Fruit fly (Drosophila melanogaster) whole organism, embryonic: ENCODE measurements around the gene Ldsdh1.

ENCODE experiments used
- Atf-2 ChIP-seq: fragments of 200-800 bp; sonication (Bioruptor generic); optimal IDR thresholded peaks from 2 replicates; lab custom pipeline; 2016; ENCODE audit warnings: missing biosample characterization, missing genetic modification characterization
- CG12104 ChIP-seq: fragments of 200-800 bp; sonication (Bioruptor generic); optimal IDR thresholded peaks from 3 replicates; lab custom pipeline; 2016; ENCODE audit warnings: missing biosample characterization, missing genetic modification characterization
- CG12219 ChIP-seq: fragments of 200-800 bp; sonication (Bioruptor generic); optimal IDR thresholded peaks from 3 replicates; lab custom pipeline; 2018; ENCODE audit warnings: missing biosample characterization, mild to moderate bottlenecking, missing genetic modification characterization
- CG12659 ChIP-seq: fragments of 200-800 bp; sonication (Bioruptor generic); optimal IDR thresholded peaks from 3 replicates; lab custom pipeline; 2017; ENCODE audit warnings: mild to moderate bottlenecking, missing biosample characterization, missing genetic modification reagents, missing genetic modification characterization
- CG13296 ChIP-seq: fragments of 200-800 bp; sonication (Bioruptor generic); optimal IDR thresholded peaks from 3 replicates; lab custom pipeline; 2018; ENCODE audit warnings: missing biosample characterization, mild to moderate bottlenecking, missing genetic modification characterization
- CG13775 ChIP-seq: fragments of 200-800 bp; sonication (Bioruptor generic); optimal IDR thresholded peaks from 3 replicates; lab custom pipeline; 2017; ENCODE audit warnings: missing biosample characterization, mild to moderate bottlenecking, missing genetic modification characterization
- CG14050 ChIP-seq: fragments of 200-800 bp; sonication (Bioruptor generic); IDR thresholded peaks from 3 replicates; pipeline ENCODE4 v1.3.6; 2022; ENCODE audit warnings: missing biosample characterization, missing genetic modification characterization
- CG1529 ChIP-seq: fragments of 200-800 bp; sonication (Bioruptor generic); optimal IDR thresholded peaks from 3 replicates; lab custom pipeline; 2018; ENCODE audit warnings: missing biosample characterization, missing genetic modification characterization
- CG16813 ChIP-seq: fragments of 200-800 bp; sonication (Bioruptor generic); IDR thresholded peaks from 3 replicates; pipeline ENCODE4 v1.3.6; 2022; ENCODE audit warnings: missing biosample characterization, missing genetic modification characterization; ENCODE audit not compliant: partially characterized antibody
- CG17359 ChIP-seq: fragments of 200-800 bp; sonication (Bioruptor generic); optimal IDR thresholded peaks from 3 replicates; lab custom pipeline; 2018; ENCODE audit warnings: missing biosample characterization, mild to moderate bottlenecking, missing genetic modification characterization, moderate library complexity
- CG17361 ChIP-seq: fragments of 200-800 bp; sonication (Bioruptor generic); IDR thresholded peaks from 3 replicates; pipeline ENCODE4 v1.3.6; 2022; ENCODE audit warnings: missing biosample characterization, missing genetic modification characterization
- CG17912 ChIP-seq: fragments of 200-800 bp; sonication (Bioruptor generic); optimal IDR thresholded peaks from 2 replicates; lab custom pipeline; 2018; ENCODE audit warnings: missing biosample characterization, mild to moderate bottlenecking, missing genetic modification characterization
- CG2875 ChIP-seq: fragments of 200-800 bp; sonication (Bioruptor generic); optimal IDR thresholded peaks from 2 replicates; lab custom pipeline; 2017; ENCODE audit warnings: missing biosample characterization, mild to moderate bottlenecking, missing genetic modification characterization, missing genetic modification reagents
- CG2889 ChIP-seq: fragments of 200-800 bp; sonication (Bioruptor generic); IDR thresholded peaks from 3 replicates; pipeline ENCODE4 v1.3.6; 2022; ENCODE audit warnings: missing biosample characterization, missing genetic modification characterization
- CG33213 ChIP-seq: fragments of 200-800 bp; sonication (Bioruptor generic); optimal IDR thresholded peaks from 3 replicates; lab custom pipeline; 2016; ENCODE audit warnings: missing biosample characterization, missing genetic modification characterization
- CG33557 ChIP-seq: fragments of 200-800 bp; sonication (Bioruptor generic); optimal IDR thresholded peaks from 2 replicates; lab custom pipeline; 2019; ENCODE audit warnings: missing biosample characterization, mild to moderate bottlenecking, missing genetic modification characterization, moderate library complexity
- CG3407 ChIP-seq: fragments of 200-800 bp; sonication (Bioruptor generic); optimal IDR thresholded peaks from 2 replicates; lab custom pipeline; 2018; ENCODE audit warnings: missing biosample characterization, mild to moderate bottlenecking, missing genetic modification characterization
- CG4617 ChIP-seq: fragments of 200-800 bp; sonication (Bioruptor generic); optimal IDR thresholded peaks from 3 replicates; lab custom pipeline; 2016; ENCODE audit warnings: missing biosample characterization, missing genetic modification characterization, borderline replicate concordance
- CG4730 ChIP-seq: fragments of 200-800 bp; sonication (Bioruptor generic); IDR thresholded peaks from 2 replicates; pipeline ENCODE4 v1.3.6; 2022; ENCODE audit warnings: missing biosample characterization, missing genetic modification characterization
- CG6683 ChIP-seq: fragments of 200-800 bp; sonication (Bioruptor generic); optimal IDR thresholded peaks from 2 replicates; lab custom pipeline; 2017; ENCODE audit warnings: missing biosample characterization, mild to moderate bottlenecking, missing genetic modification characterization, missing genetic modification reagents
- CG6689 ChIP-seq: fragments of 200-800 bp; sonication (Bioruptor generic); IDR thresholded peaks from 2 replicates; pipeline ENCODE4 v1.3.6; 2022; ENCODE audit warnings: missing biosample characterization, missing genetic modification characterization
- CrebB ChIP-seq: fragments of 200-800 bp; sonication (Bioruptor generic); optimal IDR thresholded peaks from 3 replicates; lab custom pipeline; 2018; ENCODE audit warnings: missing biosample characterization, mild to moderate bottlenecking, missing genetic modification characterization
- Dip2 ChIP-seq: fragments of 200-800 bp; sonication (Bioruptor generic); IDR thresholded peaks from 2 replicates; pipeline ENCODE4 v1.3.6; 2022; ENCODE audit warnings: missing biosample characterization, missing genetic modification characterization
- ERR ChIP-seq: fragments of 200-800 bp; sonication (Bioruptor generic); optimal IDR thresholded peaks from 2 replicates; lab custom pipeline; 2016; ENCODE audit warnings: missing biosample characterization, missing genetic modification characterization
- Meics ChIP-seq: fragments of 200-800 bp; sonication (Bioruptor generic); optimal IDR thresholded peaks from 2 replicates; lab custom pipeline; 2017; ENCODE audit warnings: missing biosample characterization, mild to moderate bottlenecking, missing genetic modification characterization
- Oli ChIP-seq: fragments of 200-800 bp; sonication (Bioruptor generic); optimal IDR thresholded peaks from 2 replicates; lab custom pipeline; 2018; ENCODE audit warnings: missing biosample characterization, mild to moderate bottlenecking, missing genetic modification characterization, moderate library complexity
- Opbp ChIP-seq: fragments of 200-800 bp; sonication (Bioruptor generic); IDR thresholded peaks from 3 replicates; pipeline ENCODE4 v1.3.6; 2022; ENCODE audit warnings: missing biosample characterization, missing genetic modification characterization; ENCODE audit not compliant: partially characterized antibody
- Six4 ChIP-seq: fragments of 200-800 bp; sonication (Bioruptor generic); optimal IDR thresholded peaks from 2 replicates; lab custom pipeline; 2016; ENCODE audit warnings: missing biosample characterization, missing genetic modification characterization
- Spps ChIP-seq: fragments of 200-800 bp; sonication (Bioruptor generic); optimal IDR thresholded peaks from 2 replicates; lab custom pipeline; 2018; ENCODE audit warnings: missing biosample characterization, mild to moderate bottlenecking, missing genetic modification characterization
- Sry-β ChIP-seq: fragments of 200-800 bp; sonication (Bioruptor generic); optimal IDR thresholded peaks from 2 replicates; lab custom pipeline; 2018; ENCODE audit warnings: missing biosample characterization, mild to moderate bottlenecking, missing genetic modification characterization, moderate library complexity
- Trl ChIP-seq, 3 experiments: fragments of >200 bp in 2 of 3; fragments of 200-800 bp in 1 of 3; sonication (Bioruptor generic) in 1 of 3; optimal IDR thresholded peaks; 2 replicates in 1 of 3; 3 replicates in 2 of 3; lab custom pipeline; 2016 to 2017; ENCODE audit warnings: missing biosample characterization in 1 of 3, missing genetic modification characterization in 1 of 3
- Xrp1 ChIP-seq: fragments of 200-800 bp; sonication (Bioruptor generic); IDR thresholded peaks from 2 replicates; pipeline ENCODE4 v1.3.6; 2022; ENCODE audit warnings: missing biosample characterization, missing genetic modification characterization
- ash1 ChIP-seq: fragments of 200-800 bp; sonication (Bioruptor generic); optimal IDR thresholded peaks from 2 replicates; lab custom pipeline; 2018; ENCODE audit warnings: missing biosample characterization, mild to moderate bottlenecking, missing genetic modification characterization
- az2 ChIP-seq: fragments of 200-800 bp; sonication (Bioruptor generic); optimal IDR thresholded peaks from 3 replicates; lab custom pipeline; 2016; ENCODE audit warnings: missing biosample characterization, missing genetic modification characterization
- crc ChIP-seq: fragments of 200-800 bp; sonication (Bioruptor generic); optimal IDR thresholded peaks from 2 replicates; lab custom pipeline; 2016; ENCODE audit warnings: missing biosample characterization, missing genetic modification characterization
- en ChIP-seq: fragments of 200-800 bp; sonication (Bioruptor generic); optimal IDR thresholded peaks from 2 replicates; lab custom pipeline; 2016; ENCODE audit warnings: missing biosample characterization, missing genetic modification characterization
- gcm ChIP-seq: fragments of 200-800 bp; sonication (Bioruptor generic); optimal IDR thresholded peaks from 2 replicates; lab custom pipeline; 2019; ENCODE audit warnings: missing biosample characterization, mild to moderate bottlenecking, missing genetic modification characterization, moderate library complexity
- inv ChIP-seq: fragments of 200-800 bp; sonication (Bioruptor generic); IDR thresholded peaks from 2 replicates; pipeline ENCODE4 v1.3.6; 2022; ENCODE audit warnings: missing biosample characterization, missing genetic modification characterization; ENCODE audit not compliant: partially characterized antibody
- ken ChIP-seq: fragments of 200-800 bp; sonication (Bioruptor generic); IDR thresholded peaks from 3 replicates; pipeline ENCODE4 v1.3.6; 2022; ENCODE audit warnings: missing biosample characterization, missing genetic modification characterization
- lilli ChIP-seq: fragments of 200-800 bp; sonication (Bioruptor generic); optimal IDR thresholded peaks from 3 replicates; lab custom pipeline; 2016; ENCODE audit warnings: missing biosample characterization, missing genetic modification characterization
- mam ChIP-seq: fragments of 200-800 bp; sonication (Bioruptor generic); optimal IDR thresholded peaks from 3 replicates; lab custom pipeline; 2016; ENCODE audit warnings: missing biosample characterization, missing genetic modification characterization
- ro ChIP-seq: fragments of 200-800 bp; sonication (Bioruptor generic); IDR thresholded peaks from 2 replicates; pipeline ENCODE4 v1.3.6; 2022; ENCODE audit warnings: missing biosample characterization, missing genetic modification characterization
- schlank ChIP-seq: fragments of 200-800 bp; sonication (Bioruptor generic); optimal IDR thresholded peaks from 2 replicates; lab custom pipeline; 2018; ENCODE audit warnings: missing biosample characterization, mild to moderate bottlenecking, missing genetic modification characterization
- slou ChIP-seq: fragments of 200-800 bp; sonication (Bioruptor generic); optimal IDR thresholded peaks from 3 replicates; lab custom pipeline; 2016; ENCODE audit warnings: missing biosample characterization, missing genetic modification characterization
- stwl ChIP-seq: fragments of 200-800 bp; sonication (Bioruptor generic); optimal IDR thresholded peaks from 3 replicates; lab custom pipeline; 2018; ENCODE audit warnings: missing biosample characterization, mild to moderate bottlenecking, missing genetic modification characterization, moderate library complexity
- tap ChIP-seq: fragments of 200-800 bp; optimal IDR thresholded peaks from 3 replicates; lab custom pipeline; 2019; ENCODE audit warnings: missing biosample characterization, mild to moderate bottlenecking, missing genetic modification characterization, moderate library complexity
- tx ChIP-seq: fragments of 200-800 bp; sonication (Bioruptor generic); optimal IDR thresholded peaks from 2 replicates; lab custom pipeline; 2016; ENCODE audit warnings: missing biosample characterization, missing genetic modification characterization
- yki ChIP-seq: fragments of >200 bp; optimal IDR thresholded peaks from 3 replicates; lab custom pipeline; 2018
- zen ChIP-seq: fragments of 200-800 bp; sonication (Bioruptor generic); optimal IDR thresholded peaks from 3 replicates; lab custom pipeline; 2018; ENCODE audit warnings: missing biosample characterization, mild to moderate bottlenecking, missing genetic modification characterization, moderate library complexity
- zen2 ChIP-seq: fragments of 200-800 bp; sonication (Bioruptor generic); IDR thresholded peaks from 3 replicates; pipeline ENCODE4 v1.3.6; 2022; ENCODE audit warnings: missing biosample characterization, missing genetic modification characterization; ENCODE audit not compliant: partially characterized antibody

The Ldsdh1 gene

dm6 chrX:8057299-8057730 lies 24.1 kb downstream of the Ldsdh1 start (continued):
- TF ChIP-seq Sry-β (GFP tag; lab: Kevin White, UChicago): peak; percentile 25
- no peak for TF ChIP-seq CG33213 (GFP tag; lab: Kevin White, UChicago)
- no peak for TF ChIP-seq ken
- peak; percentile 29 for TF ChIP-seq CG4617 (GFP tag; lab: Kevin White, UChicago)
- TF ChIP-seq Trl (optimal IDR thresholded peaks at IDR 0.05; lab: Kevin White, UChicago): no peak
- peak; percentile 70 for TF ChIP-seq Trl (GFP tag; optimal IDR thresholded peaks at IDR 0.05; lab: Kevin White, UChicago)
- TF ChIP-seq ERR (GFP tag; lab: Kevin White, UChicago): peak; percentile 33
- TF ChIP-seq CG6683 (GFP tag; lab: Kevin White, UChicago): peak; percentile 28
- TF ChIP-seq CrebB (tag; lab: Kevin White, UChicago): no peak
- peak; percentile 63 for TF ChIP-seq az2 (GFP tag; lab: Kevin White, UChicago)
- peak; percentile 67 for TF ChIP-seq CG6689 (GFP tag; lab: Robert Waterston, UW)
- TF ChIP-seq tx (GFP tag; lab: Kevin White, UChicago): peak; percentile 66
- peak; percentile 86 for TF ChIP-seq Meics (GFP tag; lab: Kevin White, UChicago)
- peak; percentile 64 for TF ChIP-seq CG17359
- TF ChIP-seq CG4730 (GFP tag; lab: Robert Waterston, UW): 0 out of 2 replicates have a peak, but pooled peaks have one; percentile 40
- 0 out of 3 replicates have a peak, but pooled peaks have one; percentile 57 for TF ChIP-seq CG2889 (GFP tag; lab: Robert Waterston, UW)
- peak; percentile 59 for TF ChIP-seq Six4
- TF ChIP-seq lilli (GFP tag; lab: Kevin White, UChicago): peak; percentile 79
- TF ChIP-seq Opbp: no peak
- peak; percentile 92 for TF ChIP-seq CG17361 (GFP tag; lab: Robert Waterston, UW)
- TF ChIP-seq CG3407 (GFP tag; lab: Kevin White, UChicago): peak; percentile 55
- peak; percentile 63 for TF ChIP-seq Xrp1 (GFP tag; lab: Robert Waterston, UW)
- no peak for TF ChIP-seq Spps (tag; lab: Kevin White, UChicago)
- TF ChIP-seq ro (GFP tag; lab: Robert Waterston, UW): no peak; the same call in 1 of the 2 replicates
- TF ChIP-seq inv: no peak
- peak; percentile 61 for TF ChIP-seq CG33557 (GFP tag; lab: Kevin White, UChicago)
- TF ChIP-seq zen (tag; lab: Kevin White, UChicago): peak; percentile 12
- peak; percentile 29 for TF ChIP-seq CG2875
- no peak for TF ChIP-seq yki (lab: Kevin White, UChicago)
- peak; percentile 33; the same call in 2 of the 3 replicates for TF ChIP-seq CG14050 (GFP tag; lab: Robert Waterston, UW)
- no peak for TF ChIP-seq CG17912 (GFP tag; lab: Kevin White, UChicago)
- TF ChIP-seq CG16813 (GFP tag; lab: Robert Waterston, UW): no peak
- peak; percentile 58 for TF ChIP-seq CG13296 (GFP tag; lab: Kevin White, UChicago)
- no peak for TF ChIP-seq zen2 (GFP tag; lab: Robert Waterston, UW)
- TF ChIP-seq Oli (tag; lab: Kevin White, UChicago): peak; percentile 85
- TF ChIP-seq Atf-2 (GFP tag; lab: Kevin White, UChicago): peak; percentile 67
- no peak for TF ChIP-seq Dip2 (GFP tag; lab: Robert Waterston, UW)
- peak; percentile 29 for TF ChIP-seq tap
- peak; percentile 79 for TF ChIP-seq CG12659 (GFP tag; lab: Kevin White, UChicago)
- TF ChIP-seq gcm (GFP tag; lab: Kevin White, UChicago): peak; percentile 35
- TF ChIP-seq CG12104 (GFP tag; lab: Kevin White, UChicago): peak; percentile 71
- peak; percentile 66 for TF ChIP-seq CG1529 (GFP tag; lab: Kevin White, UChicago)
- TF ChIP-seq ash1: no peak
- TF ChIP-seq en (GFP tag; lab: Kevin White, UChicago): peak; percentile 63
- TF ChIP-seq slou: peak; percentile 75
- TF ChIP-seq CG12219 (GFP tag; lab: Kevin White, UChicago): peak; percentile 19
- TF ChIP-seq CG13775 (GFP tag; lab: Kevin White, UChicago): peak; percentile 78
- TF ChIP-seq crc (GFP tag; lab: Kevin White, UChicago): peak; percentile 65
- TF ChIP-seq stwl (tag; lab: Kevin White, UChicago): no peak
- peak; percentile 6 for TF ChIP-seq schlank (tag; lab: Kevin White, UChicago)
- peak; percentile 77 for TF ChIP-seq mam (GFP tag; lab: Kevin White, UChicago)
